Worm (Caenorhabditis elegans) whole organism, mixed stage, embryonic: ENCODE data around the gene fat-2.

ENCODE experiments used
- elt-1 ChIP-seq: sonication (generic microtip); optimal IDR thresholded peaks from 2 replicates; lab custom pipeline; 2017; ENCODE audit warnings: missing genetic modification characterization, mild to moderate bottlenecking, missing compliant biosample characterization, antibody characterized with exemption, moderate library complexity, borderline replicate concordance; ENCODE audit not compliant: insufficient read depth
- elt-3 ChIP-seq: fragments of 150-350 bp; optimal IDR thresholded peaks from 2 replicates; lab custom pipeline; 2014; ENCODE audit warnings: missing biosample characterization, missing genetic modification characterization
- hlh-1 ChIP-seq: fragments of 150-350 bp; optimal IDR thresholded peaks from 2 replicates; lab custom pipeline; 2014; ENCODE audit warnings: missing biosample characterization, missing genetic modification reagents, missing genetic modification characterization
- nhr-28 ChIP-seq: fragments of 150-350 bp; optimal IDR thresholded peaks from 2 replicates; lab custom pipeline; 2014; ENCODE audit warnings: missing biosample characterization, missing genetic modification characterization
- nhr-76 ChIP-seq: sonication (generic microtip); optimal IDR thresholded peaks from 2 replicates; lab custom pipeline; 2017; ENCODE audit warnings: missing biosample characterization, missing genetic modification characterization
- unc-62 ChIP-seq: fragments of 150-350 bp; optimal IDR thresholded peaks from 2 replicates; lab custom pipeline; 2014; ENCODE audit warnings: missing biosample characterization, missing genetic modification reagents, missing genetic modification characterization

ce11 chrIV:13356005-13356404, 32.3 kb downstream of the fat-2 start:
- TF ChIP-seq nhr-76 (tag; lab: Kevin White, UChicago) (no peak), unc-62 (no peak), hlh-1 (tag; lab: Kevin White, UChicago) (no peak), elt-3 (no peak), elt-1 (tag; lab: Kevin White, UChicago) (no peak), nhr-28 (tag; lab: Kevin White, UChicago) (no peak)
